Fruit fly (Drosophila melanogaster) whole organism, embryonic: Measurements from ENCODE around the gene CG43797.

ENCODE experiments used
- Aef1 ChIP-seq: fragments of 200-800 bp; sonication (Bioruptor generic); IDR thresholded peaks from 3 replicates; pipeline ENCODE4 v1.3.6; 2022; ENCODE audit warnings: missing biosample characterization, missing genetic modification characterization
- CG11504 ChIP-seq: fragments of 200-800 bp; sonication (Bioruptor generic); optimal IDR thresholded peaks from 3 replicates; lab custom pipeline; 2019; ENCODE audit warnings: missing biosample characterization, mild to moderate bottlenecking, missing genetic modification characterization, moderate library complexity
- CG13296 ChIP-seq: fragments of 200-800 bp; sonication (Bioruptor generic); optimal IDR thresholded peaks from 3 replicates; lab custom pipeline; 2018; ENCODE audit warnings: missing biosample characterization, mild to moderate bottlenecking, missing genetic modification characterization
- CG15073 ChIP-seq: fragments of 200-800 bp; sonication (Bioruptor generic); optimal IDR thresholded peaks from 2 replicates; lab custom pipeline; 2016; ENCODE audit warnings: missing biosample characterization, missing genetic modification characterization
- CG1647 ChIP-seq: fragments of 200-800 bp; sonication (Bioruptor generic); optimal IDR thresholded peaks from 3 replicates; lab custom pipeline; 2016; ENCODE audit warnings: missing biosample characterization, missing genetic modification characterization
- CG17328 ChIP-seq: fragments of 200-800 bp; sonication (Bioruptor generic); IDR thresholded peaks from 2 replicates; pipeline ENCODE4 v1.3.6; 2022; ENCODE audit warnings: missing biosample characterization, missing genetic modification characterization
- CG17612 ChIP-seq: fragments of 200-800 bp; sonication (Bioruptor generic); IDR thresholded peaks from 2 replicates; pipeline ENCODE4 v1.3.6; 2022; ENCODE audit warnings: missing biosample characterization, missing genetic modification characterization
- CG17829 ChIP-seq: fragments of 200-800 bp; optimal IDR thresholded peaks from 2 replicates; lab custom pipeline; 2019; ENCODE audit warnings: missing biosample characterization, mild to moderate bottlenecking, missing genetic modification characterization, moderate library complexity
- CG18262 ChIP-seq: fragments of 200-800 bp; optimal IDR thresholded peaks from 3 replicates; lab custom pipeline; 2019; ENCODE audit warnings: missing biosample characterization, mild to moderate bottlenecking, missing genetic modification characterization, moderate library complexity
- CG18599 ChIP-seq: fragments of 200-800 bp; sonication (Bioruptor generic); optimal IDR thresholded peaks from 3 replicates; lab custom pipeline; 2017; ENCODE audit warnings: missing biosample characterization, missing genetic modification characterization, mild to moderate bottlenecking, moderate library complexity, missing genetic modification reagents
- CG2120 ChIP-seq: fragments of 200-800 bp; sonication (Bioruptor generic); optimal IDR thresholded peaks from 3 replicates; lab custom pipeline; 2016; ENCODE audit warnings: missing biosample characterization, missing genetic modification characterization
- CG2678 ChIP-seq: fragments of 200-800 bp; sonication (Bioruptor generic); optimal IDR thresholded peaks from 3 replicates; lab custom pipeline; 2019; ENCODE audit warnings: missing biosample characterization, mild to moderate bottlenecking, missing genetic modification characterization, moderate library complexity
- CG30431 ChIP-seq: fragments of 200-800 bp; sonication (Bioruptor generic); optimal IDR thresholded peaks from 2 replicates; lab custom pipeline; 2017; ENCODE audit warnings: missing biosample characterization, missing genetic modification characterization
- CG32772 ChIP-seq: fragments of 200-800 bp; sonication (Bioruptor generic); IDR thresholded peaks from 2 replicates; pipeline ENCODE4 v1.3.6; 2022; ENCODE audit warnings: missing biosample characterization, missing genetic modification characterization
- CG6813 ChIP-seq: fragments of 200-800 bp; sonication (Bioruptor generic); optimal IDR thresholded peaks from 2 replicates; lab custom pipeline; 2017; ENCODE audit warnings: missing biosample characterization, missing genetic modification characterization, mild to moderate bottlenecking, moderate library complexity, missing genetic modification reagents
- CG7357 ChIP-seq: fragments of 200-800 bp; sonication (Bioruptor generic); IDR thresholded peaks from 3 replicates; pipeline ENCODE4 v1.3.6; 2022; ENCODE audit warnings: missing biosample characterization, missing genetic modification characterization
- CG7745 ChIP-seq: fragments of 200-800 bp; sonication (Bioruptor generic); optimal IDR thresholded peaks from 2 replicates; lab custom pipeline; 2018; ENCODE audit warnings: missing biosample characterization, mild to moderate bottlenecking, missing genetic modification characterization, moderate library complexity
- CG7928 ChIP-seq: fragments of 200-800 bp; sonication (Bioruptor generic); optimal IDR thresholded peaks from 2 replicates; lab custom pipeline; 2017; ENCODE audit warnings: missing biosample characterization, mild to moderate bottlenecking, missing genetic modification characterization
- CG9215 ChIP-seq: fragments of 200-800 bp; sonication (Bioruptor generic); IDR thresholded peaks from 2 replicates; pipeline ENCODE4 v1.3.6; 2022; ENCODE audit warnings: missing biosample characterization, missing genetic modification characterization
- CoRest ChIP-seq: fragments of 200-800 bp; sonication (Bioruptor generic); optimal IDR thresholded peaks from 3 replicates; lab custom pipeline; 2018; ENCODE audit warnings: missing biosample characterization, mild to moderate bottlenecking, missing genetic modification characterization, moderate library complexity
- Dbx ChIP-seq: fragments of 200-800 bp; sonication (Bioruptor generic); IDR thresholded peaks from 3 replicates; pipeline ENCODE4 v1.3.6; 2022; ENCODE audit warnings: missing biosample characterization, missing genetic modification characterization
- E2f1 ChIP-seq: fragments of 200-800 bp; sonication (Bioruptor generic); IDR thresholded peaks from 2 replicates; pipeline ENCODE4 v1.3.6; 2022; ENCODE audit warnings: missing biosample characterization, missing genetic modification characterization
- ERR ChIP-seq: fragments of 200-800 bp; sonication (Bioruptor generic); optimal IDR thresholded peaks from 2 replicates; lab custom pipeline; 2016; ENCODE audit warnings: missing biosample characterization, missing genetic modification characterization
- HmgD ChIP-seq: fragments of 200-800 bp; sonication (Bioruptor generic); optimal IDR thresholded peaks from 3 replicates; lab custom pipeline; 2016; ENCODE audit warnings: missing biosample characterization, missing genetic modification characterization
- Xrp1 ChIP-seq: fragments of 200-800 bp; sonication (Bioruptor generic); IDR thresholded peaks from 2 replicates; pipeline ENCODE4 v1.3.6; 2022; ENCODE audit warnings: missing biosample characterization, missing genetic modification characterization
- ac ChIP-seq: fragments of 200-800 bp; sonication (Bioruptor generic); optimal IDR thresholded peaks from 3 replicates; lab custom pipeline; 2017; ENCODE audit warnings: missing biosample characterization, mild to moderate bottlenecking, missing genetic modification characterization
- bsh ChIP-seq, 2 experiments: fragments of 200-800 bp; sonication (Bioruptor generic); optimal IDR thresholded peaks; 2 replicates each; lab custom pipeline; 2017 to 2018; ENCODE audit warnings: mild to moderate bottlenecking in 2 of 2, missing biosample characterization in 2 of 2, missing genetic modification characterization in 2 of 2, moderate library complexity in 1 of 2
- dmrt99B ChIP-seq: fragments of 200-800 bp; sonication (Bioruptor generic); optimal IDR thresholded peaks from 2 replicates; lab custom pipeline; 2018; ENCODE audit warnings: missing biosample characterization, mild to moderate bottlenecking, missing genetic modification characterization, moderate library complexity
- emc ChIP-seq: fragments of 200-800 bp; sonication (Bioruptor generic); optimal IDR thresholded peaks from 2 replicates; lab custom pipeline; 2016; ENCODE audit warnings: missing biosample characterization, missing genetic modification characterization
- exex ChIP-seq: fragments of 200-800 bp; sonication (Bioruptor generic); optimal IDR thresholded peaks from 4 replicates; lab custom pipeline; 2018; ENCODE audit warnings: missing biosample characterization, mild to moderate bottlenecking, missing genetic modification characterization, moderate library complexity
- gem ChIP-seq: fragments of 200-800 bp; sonication (Bioruptor generic); optimal IDR thresholded peaks from 2 replicates; lab custom pipeline; 2019; ENCODE audit warnings: missing biosample characterization, mild to moderate bottlenecking, missing genetic modification characterization, moderate library complexity
- grau ChIP-seq: fragments of 200-800 bp; optimal IDR thresholded peaks from 3 replicates; lab custom pipeline; 2019; ENCODE audit warnings: missing biosample characterization, mild to moderate bottlenecking, missing genetic modification characterization, moderate library complexity
- her ChIP-seq: fragments of 200-800 bp; sonication (Bioruptor generic); optimal IDR thresholded peaks from 2 replicates; lab custom pipeline; 2016; ENCODE audit warnings: missing biosample characterization, missing genetic modification characterization
- lab ChIP-seq: fragments of 200-800 bp; sonication (Bioruptor generic); optimal IDR thresholded peaks from 3 replicates; lab custom pipeline; 2017; ENCODE audit warnings: missing biosample characterization, missing genetic modification characterization, mild to moderate bottlenecking, moderate library complexity, missing genetic modification reagents
- mirr ChIP-seq: fragments of 200-800 bp; sonication (Bioruptor generic); optimal IDR thresholded peaks from 3 replicates; lab custom pipeline; 2018; ENCODE audit warnings: missing biosample characterization, mild to moderate bottlenecking, missing genetic modification characterization
- pita ChIP-seq: fragments of 200-800 bp; sonication (Bioruptor generic); optimal IDR thresholded peaks from 2 replicates; lab custom pipeline; 2017; ENCODE audit warnings: missing biosample characterization, mild to moderate bottlenecking, missing genetic modification characterization
- ranshi ChIP-seq: fragments of 200-800 bp; sonication (Bioruptor generic); IDR thresholded peaks from 2 replicates; pipeline ENCODE4 v1.3.6; 2022; ENCODE audit warnings: missing biosample characterization, missing genetic modification characterization
- row ChIP-seq: fragments of 200-800 bp; sonication (Bioruptor generic); IDR thresholded peaks from 3 replicates; pipeline ENCODE4 v1.3.6; 2022; ENCODE audit warnings: missing biosample characterization, missing genetic modification characterization
- sens ChIP-seq: fragments of 200-800 bp; sonication (Bioruptor generic); peaks from one replicate; lab custom pipeline; 2016; ENCODE audit warnings: missing biosample characterization, missing genetic modification characterization
- sr ChIP-seq: fragments of 200-800 bp; sonication (Bioruptor generic); IDR thresholded peaks from 3 replicates; pipeline ENCODE4 v1.3.6; 2022; ENCODE audit warnings: missing biosample characterization, missing genetic modification characterization
- sug ChIP-seq: fragments of 200-800 bp; optimal IDR thresholded peaks from 2 replicates; lab custom pipeline; 2019; ENCODE audit warnings: missing biosample characterization, mild to moderate bottlenecking, missing genetic modification characterization, moderate library complexity
- ttk ChIP-seq: fragments of 200-800 bp; sonication (Bioruptor generic); IDR thresholded peaks from 2 replicates; pipeline ENCODE4 v2.1.2; 2022; ENCODE audit warnings: missing biosample characterization, missing genetic modification characterization

CG43797 gene

DNA sequence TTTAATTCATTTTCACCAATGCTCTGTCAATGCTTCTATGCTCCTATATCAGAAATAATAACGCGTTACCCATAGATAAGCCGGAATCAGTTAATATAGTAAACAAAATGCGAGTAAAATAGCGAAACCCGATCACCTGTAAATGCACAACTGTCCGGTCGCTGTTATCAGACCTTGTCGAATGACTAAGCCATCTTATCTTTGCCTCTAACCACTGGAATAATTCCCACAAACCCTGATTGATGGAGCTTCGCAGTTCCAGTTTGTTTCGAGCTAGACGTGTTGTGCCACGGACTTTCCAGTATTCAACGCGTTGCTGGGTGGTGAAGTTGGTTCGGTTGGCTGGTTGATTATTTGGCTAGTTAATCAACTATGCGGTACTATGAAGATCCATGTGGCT lies 4.9 kb downstream of the CG43797 start, which contains the start of gene CG15422:
Gene CG15422 (plus strand): TSS at position 301 of the 400 bp plus-strand sequence.
- TF ChIP-seq exex (tag; lab: Kevin White, UChicago): peak; percentile 52
- TF ChIP-seq CG32772: no peak
- peak; percentile 6 for TF ChIP-seq sug (tag; lab: Kevin White, UChicago)
- TF ChIP-seq lab (GFP tag; lab: Kevin White, UChicago): peak; percentile 61
- TF ChIP-seq mirr: peak; percentile 31

- TF ChIP-seq CG1647 (GFP tag; lab: Kevin White, UChicago) (no peak), sr (GFP tag; lab: Robert Waterston, UW) (no peak), lab (GFP tag; lab: Kevin White, UChicago) (peak; percentile 26), ac (GFP tag; lab: Kevin White, UChicago) (no peak), E2f1 (GFP tag; lab: Robert Waterston, UW) (no peak), her (no peak)
- TF ChIP-seq, all 482 proteins: peak for 1
These were observed 5.9 kb downstream of the CG43797 start, which contains the start of gene CG15423 for dm6 chr2L:4005741-4006140. Gene CG15423, plus strand, starts transcription at chr2L:4006041.

- TF ChIP-seq CG15073 (GFP tag; lab: Kevin White, UChicago) (no peak), CG7357 (GFP tag; lab: Robert Waterston, UW) (0 out of 3 replicates have a peak, but pooled peaks have one; percentile 7)
These were observed 7.6 kb downstream of the CG43797 start, which contains the start of gene CG43773 for dm6 chr2L:4007390-4007789. Gene CG43773, plus strand, starts transcription at chr2L:4007690.

dm6 chr2L:4008353-4008752 lies 8.5 kb downstream of the CG43797 start, which contains the start of gene CG43774:
Gene CG43774, plus strand, starts transcription at chr2L:4008653.
- no peak for TF ChIP-seq bsh (GFP tag; optimal IDR thresholded peaks at IDR 0.05; lab: Kevin White, UChicago)
- no peak for TF ChIP-seq CG30431 (GFP tag; lab: Kevin White, UChicago)
- TF ChIP-seq ERR (GFP tag; lab: Kevin White, UChicago): no peak
- TF ChIP-seq lab (GFP tag; lab: Kevin White, UChicago): peak; percentile 29
- TF ChIP-seq CG7745 (tag; lab: Kevin White, UChicago): no peak
- TF ChIP-seq, all 482 proteins: peak for 1

- peak; percentile 29; the same call in 1 of the 2 replicates for TF ChIP-seq Xrp1 (GFP tag; lab: Robert Waterston, UW)
- TF ChIP-seq Dbx (GFP tag; lab: Robert Waterston, UW): peak; percentile 37; the same call in 1 of the 3 replicates
- TF ChIP-seq emc: no peak
- peak; percentile 24; the same call in 1 of the 2 replicates for TF ChIP-seq CG17328 (GFP tag; lab: Robert Waterston, UW)
- 0 out of 2 replicates have a peak, but pooled peaks have one; percentile 8 for TF ChIP-seq ttk (GFP tag; lab: Robert Waterston, UW)
- no peak for TF ChIP-seq CG13296 (GFP tag; lab: Kevin White, UChicago)
- TF ChIP-seq CG2120 (GFP tag; lab: Kevin White, UChicago): peak; percentile 54
- TF ChIP-seq CG6813 (GFP tag; lab: Kevin White, UChicago): no peak
- peak; percentile 42 for TF ChIP-seq CG11504 (tag; lab: Kevin White, UChicago)
- peak; percentile 27 for TF ChIP-seq lab (GFP tag; lab: Kevin White, UChicago)
- TF ChIP-seq dmrt99B: peak; percentile 33
- TF ChIP-seq sens: peak; percentile 78
- TF ChIP-seq CG17612 (GFP tag; lab: Robert Waterston, UW): 0 out of 2 replicates have a peak, but pooled peaks have one; percentile 4
- TF ChIP-seq CG9215 (GFP tag; lab: Robert Waterston, UW): no peak
- TF ChIP-seq CG18599: peak; percentile 20
- TF ChIP-seq CG18262 (tag; lab: Kevin White, UChicago): no peak
- TF ChIP-seq Aef1: peak; percentile 24; the same call in 1 of the 3 replicates
- TF ChIP-seq CG2678 (tag; lab: Kevin White, UChicago): peak; percentile 37
- TF ChIP-seq row: peak; percentile 50; the same call in 2 of the 3 replicates
- peak; percentile 23 for TF ChIP-seq CoRest (tag; lab: Kevin White, UChicago)
- no peak for TF ChIP-seq CG17829 (tag; lab: Kevin White, UChicago)
- TF ChIP-seq CG7928 (GFP tag; lab: Kevin White, UChicago): no peak
- TF ChIP-seq gem (tag; lab: Kevin White, UChicago): peak; percentile 51
- peak; percentile 35; the same call in 1 of the 2 replicates for TF ChIP-seq ranshi (GFP tag; lab: Robert Waterston, UW)
- no peak for TF ChIP-seq exex (tag; lab: Kevin White, UChicago)
- TF ChIP-seq pita (GFP tag; lab: Kevin White, UChicago): no peak
- TF ChIP-seq HmgD (GFP tag; lab: Kevin White, UChicago): no peak
- peak; percentile 18 for TF ChIP-seq grau (tag; lab: Kevin White, UChicago)
These were observed 12.3 kb downstream of the CG43797 start for dm6 chr2L:4012089-4012488.
